Worm (Caenorhabditis elegans) whole organism, early embryonic: ENCODE measurements around the gene Y7A5A.1.

Experiments used
- B0310.2 ChIP-seq: sonication (generic microtip); optimal IDR thresholded peaks from 2 replicates; lab custom pipeline; 2016; ENCODE audit warnings: mild to moderate bottlenecking, missing genetic modification characterization, missing compliant biosample characterization
- F13C5.2 ChIP-seq: sonication (generic microtip); optimal IDR thresholded peaks from 2 replicates; lab custom pipeline; 2017; ENCODE audit warnings: mild to moderate bottlenecking, missing genetic modification characterization, inconsistent platforms, missing compliant biosample characterization
- aly-1 ChIP-seq: sonication (generic microtip); optimal IDR thresholded peaks from 2 replicates; lab custom pipeline; 2016; ENCODE audit warnings: missing genetic modification characterization, missing compliant biosample characterization
- ama-1 ChIP-seq: fragments of 150-350 bp; optimal IDR thresholded peaks from 2 replicates; lab custom pipeline; 2014
- ceh-13 ChIP-seq: fragments of 200-800 bp; sonication (Bioruptor generic); optimal IDR thresholded peaks from 2 replicates; lab custom pipeline; 2018; ENCODE audit warnings: mild to moderate bottlenecking, missing genetic modification characterization, missing compliant biosample characterization
- ceh-36 ChIP-seq: sonication (generic microtip); optimal IDR thresholded peaks from 2 replicates; lab custom pipeline; 2016; ENCODE audit warnings: missing genetic modification characterization, inconsistent platforms, missing compliant biosample characterization
- ets-7 ChIP-seq: sonication (generic microtip); optimal IDR thresholded peaks from 2 replicates; lab custom pipeline; 2016; ENCODE audit warnings: missing genotype, missing genetic modification characterization, missing compliant biosample characterization
- flt-1 ChIP-seq: fragments of 200-800 bp; sonication (Bioruptor generic); IDR thresholded peaks from 2 replicates; pipeline ENCODE4 v1.3.6; 2022; ENCODE audit warnings: missing genetic modification characterization, missing compliant biosample characterization
- hmbx-1 ChIP-seq: sonication (generic microtip); optimal IDR thresholded peaks from 2 replicates; lab custom pipeline; 2016; ENCODE audit warnings: mild to moderate bottlenecking, missing genetic modification characterization, missing compliant biosample characterization
- hmg-4 ChIP-seq: fragments of 200-800 bp; sonication (Bioruptor generic); optimal IDR thresholded peaks from 2 replicates; lab custom pipeline; 2018; ENCODE audit warnings: mild to moderate bottlenecking, missing genetic modification characterization, missing compliant biosample characterization
- hnd-1 ChIP-seq: sonication (generic microtip); optimal IDR thresholded peaks from 2 replicates; lab custom pipeline; 2016; ENCODE audit warnings: missing genetic modification characterization, missing compliant biosample characterization
- pes-1 ChIP-seq: fragments of 200-800 bp; sonication (Bioruptor generic); IDR thresholded peaks from 2 replicates; pipeline ENCODE4 v1.3.6; 2022; ENCODE audit warnings: missing genetic modification reagents, missing genetic modification characterization, missing compliant biosample characterization
- scrt-1 ChIP-seq: fragments of 200-800 bp; sonication (Bioruptor generic); IDR thresholded peaks from 2 replicates; pipeline ENCODE4 v1.3.6; 2022; ENCODE audit warnings: missing genetic modification characterization, missing compliant biosample characterization
- sea-1 ChIP-seq: fragments of 200-800 bp; sonication (Bioruptor generic); conservative IDR thresholded peaks from 2 replicates; pipeline ENCODE4 v1.3.6; 2022; ENCODE audit warnings: missing genetic modification characterization, missing compliant biosample characterization
- tbx-11 ChIP-seq: fragments of 200-800 bp; sonication (Bioruptor generic); IDR thresholded peaks from 2 replicates; pipeline ENCODE4 v1.3.6; 2022; ENCODE audit warnings: missing genetic modification characterization, missing compliant biosample characterization
- tbx-37 ChIP-seq: fragments of 200-800 bp; sonication (Bioruptor generic); conservative IDR thresholded peaks from 2 replicates; pipeline ENCODE4 v1.3.6; 2022; ENCODE audit warnings: missing genetic modification reagents, missing genetic modification characterization, missing compliant biosample characterization
- tra-4 ChIP-seq: sonication (generic microtip); optimal IDR thresholded peaks from 2 replicates; lab custom pipeline; 2017; ENCODE audit warnings: missing genetic modification characterization, missing compliant biosample characterization

The Y7A5A.1 gene

ce11 chrX:15770787-15771186 is 506 bp downstream of the Y7A5A.1 start:
- TF ChIP-seq hnd-1 (tag; lab: Kevin White, UChicago) (no peak), flt-1 (GFP tag; lab: Robert Waterston, UW) (no peak), sea-1 (GFP tag; lab: Robert Waterston, UW) (no peak), tbx-37 (GFP tag; lab: Robert Waterston, UW) (no peak), aly-1 (tag; lab: Kevin White, UChicago) (no peak), B0310.2 (tag; lab: Kevin White, UChicago) (no peak), pes-1 (GFP tag; lab: Robert Waterston, UW) (no peak), F13C5.2 (tag; lab: Kevin White, UChicago) (no peak), ama-1 (lab: Kevin White, UChicago) (no peak), ceh-13 (GFP tag; lab: Kevin White, UChicago) (no peak), tbx-11 (GFP tag; lab: Robert Waterston, UW) (no peak), tra-4 (tag; lab: Kevin White, UChicago) (no peak), ceh-36 (tag; lab: Kevin White, UChicago) (no peak), scrt-1 (GFP tag; lab: Robert Waterston, UW) (no peak), ets-7 (tag; lab: Kevin White, UChicago) (no peak), hmg-4 (no peak), hmbx-1 (tag; lab: Kevin White, UChicago) (no peak)

- no peak for TF ChIP-seq hnd-1 (tag; lab: Kevin White, UChicago)
- no peak for TF ChIP-seq tra-4 (tag; lab: Kevin White, UChicago)
- no peak for TF ChIP-seq tbx-11 (GFP tag; lab: Robert Waterston, UW)
- TF ChIP-seq ceh-36 (tag; lab: Kevin White, UChicago), result no peak
- no peak for TF ChIP-seq aly-1 (tag; lab: Kevin White, UChicago)
- no peak for TF ChIP-seq flt-1 (GFP tag; lab: Robert Waterston, UW)
- TF ChIP-seq ets-7 (tag; lab: Kevin White, UChicago), result no peak
- TF ChIP-seq B0310.2 (tag; lab: Kevin White, UChicago), result no peak
- TF ChIP-seq sea-1 (GFP tag; lab: Robert Waterston, UW), result no peak
- TF ChIP-seq ceh-13 (GFP tag; lab: Kevin White, UChicago), result no peak
- no peak for TF ChIP-seq scrt-1 (GFP tag; lab: Robert Waterston, UW)
- TF ChIP-seq F13C5.2 (tag; lab: Kevin White, UChicago), result no peak
Measured at ce11 chrX:15769895-15770559, 1.3 kb downstream of the Y7A5A.1 start.

ce11 chrX:15768532-15768931 is 2.8 kb downstream of the Y7A5A.1 start:
- TF ChIP-seq aly-1 (tag; lab: Kevin White, UChicago), result no peak
- TF ChIP-seq ama-1 (lab: Kevin White, UChicago), result no peak
- no peak for TF ChIP-seq sea-1 (GFP tag; lab: Robert Waterston, UW)
- no peak for TF ChIP-seq hmbx-1 (tag; lab: Kevin White, UChicago)
- no peak for TF ChIP-seq ceh-13 (GFP tag; lab: Kevin White, UChicago)
- no peak for TF ChIP-seq F13C5.2 (tag; lab: Kevin White, UChicago)
- no peak for TF ChIP-seq scrt-1 (GFP tag; lab: Robert Waterston, UW)
- TF ChIP-seq ceh-36 (tag; lab: Kevin White, UChicago), result no peak
- no peak for TF ChIP-seq hnd-1 (tag; lab: Kevin White, UChicago)

ce11 chrX:15766861-15767260 is 4.4 kb downstream of the Y7A5A.1 start:
- TF ChIP-seq scrt-1 (GFP tag; lab: Robert Waterston, UW) (no peak), aly-1 (tag; lab: Kevin White, UChicago) (no peak), ceh-36 (tag; lab: Kevin White, UChicago) (no peak), sea-1 (GFP tag; lab: Robert Waterston, UW) (no peak), ama-1 (lab: Kevin White, UChicago) (no peak), F13C5.2 (tag; lab: Kevin White, UChicago) (no peak), hmbx-1 (tag; lab: Kevin White, UChicago) (no peak), hnd-1 (tag; lab: Kevin White, UChicago) (no peak), pes-1 (GFP tag; lab: Robert Waterston, UW) (no peak), tbx-37 (GFP tag; lab: Robert Waterston, UW) (no peak)

ce11 chrX:15766147-15766546 is 5.1 kb downstream of the Y7A5A.1 start, which contains the start of gene bus-17:
bus-17 (minus strand) TSS chrX:15766354.
- TF ChIP-seq F13C5.2 (tag; lab: Kevin White, UChicago) (no peak), B0310.2 (tag; lab: Kevin White, UChicago) (no peak), tbx-37 (GFP tag; lab: Robert Waterston, UW) (no peak), ceh-13 (GFP tag; lab: Kevin White, UChicago) (no peak), pes-1 (GFP tag; lab: Robert Waterston, UW) (no peak), tbx-11 (GFP tag; lab: Robert Waterston, UW) (no peak), sea-1 (GFP tag; lab: Robert Waterston, UW) (no peak), hmg-4 (no peak), flt-1 (GFP tag; lab: Robert Waterston, UW) (no peak), ama-1 (lab: Kevin White, UChicago) (no peak), hnd-1 (tag; lab: Kevin White, UChicago) (no peak), scrt-1 (GFP tag; lab: Robert Waterston, UW) (no peak)

- TF ChIP-seq ets-7 (tag; lab: Kevin White, UChicago), result no peak
- TF ChIP-seq tbx-11 (GFP tag; lab: Robert Waterston, UW), result no peak
- TF ChIP-seq tbx-37 (GFP tag; lab: Robert Waterston, UW), result no peak
- no peak for TF ChIP-seq ama-1 (lab: Kevin White, UChicago)
- no peak for TF ChIP-seq tra-4 (tag; lab: Kevin White, UChicago)
- no peak for TF ChIP-seq hmg-4
- no peak for TF ChIP-seq pes-1 (GFP tag; lab: Robert Waterston, UW)
- no peak for TF ChIP-seq sea-1 (GFP tag; lab: Robert Waterston, UW)
- TF ChIP-seq B0310.2 (tag; lab: Kevin White, UChicago), result no peak
- TF ChIP-seq flt-1 (GFP tag; lab: Robert Waterston, UW), result no peak
- no peak for TF ChIP-seq hnd-1 (tag; lab: Kevin White, UChicago)
- no peak for TF ChIP-seq F13C5.2 (tag; lab: Kevin White, UChicago)
- TF ChIP-seq hmbx-1 (tag; lab: Kevin White, UChicago), result no peak
- TF ChIP-seq ceh-13 (GFP tag; lab: Kevin White, UChicago), result no peak
Measured at ce11 chrX:15759222-15759621, 12.1 kb downstream of the Y7A5A.1 start.
